Fruit fly (Drosophila melanogaster): ENCODE measurements around the gene CG3847.
A peak's percentile ranks its signal among the peaks of the same experiment; 100 is the strongest.

Gene CG3847

DNA sequence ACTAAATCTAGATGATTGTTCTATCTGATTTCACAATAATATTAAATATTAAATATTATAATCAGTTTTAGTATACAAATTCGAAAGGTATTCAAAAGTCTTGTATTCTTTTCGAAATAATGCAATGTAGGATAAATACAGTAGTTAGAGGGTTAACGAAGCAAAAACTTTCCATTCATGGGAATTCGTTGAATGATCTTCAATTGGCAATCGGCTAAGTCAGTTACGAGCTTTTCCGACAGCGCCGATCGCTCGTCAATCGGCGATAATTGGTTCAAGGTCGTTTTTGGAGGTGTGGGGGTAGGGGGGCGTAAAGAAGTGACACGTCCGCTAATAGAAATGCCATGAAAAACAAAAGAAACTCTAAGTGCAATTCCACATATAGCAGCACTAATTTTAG, 750 bp upstream of the CG3847 start:
- TF ChIP-seq pad (GFP tag; optimal IDR thresholded peaks at IDR 0.05) = no peak
- no peak for TF ChIP-seq ovo (GFP tag; optimal IDR thresholded peaks at IDR 0.05)
- TF ChIP-seq bab1 (GFP tag; optimal IDR thresholded peaks at IDR 0.05) = peak; percentile 12
- no peak for TF ChIP-seq Mnt (GFP tag; optimal IDR thresholded peaks at IDR 0.05)
- no peak for TF ChIP-seq Hr96 (GFP tag; optimal IDR thresholded peaks at IDR 0.05)
- TF ChIP-seq CG12768 (GFP tag; optimal IDR thresholded peaks at IDR 0.05) = no peak
- TF ChIP-seq CG11617 (GFP tag; optimal IDR thresholded peaks at IDR 0.05) = no peak
- TF ChIP-seq CG14711 (tag; optimal IDR thresholded peaks at IDR 0.05) = peak; percentile 36
- no peak for TF ChIP-seq CG1620 (GFP tag; optimal IDR thresholded peaks at IDR 0.05)
- TF ChIP-seq cic (GFP tag; optimal IDR thresholded peaks at IDR 0.05) = peak; percentile 67

DNA sequence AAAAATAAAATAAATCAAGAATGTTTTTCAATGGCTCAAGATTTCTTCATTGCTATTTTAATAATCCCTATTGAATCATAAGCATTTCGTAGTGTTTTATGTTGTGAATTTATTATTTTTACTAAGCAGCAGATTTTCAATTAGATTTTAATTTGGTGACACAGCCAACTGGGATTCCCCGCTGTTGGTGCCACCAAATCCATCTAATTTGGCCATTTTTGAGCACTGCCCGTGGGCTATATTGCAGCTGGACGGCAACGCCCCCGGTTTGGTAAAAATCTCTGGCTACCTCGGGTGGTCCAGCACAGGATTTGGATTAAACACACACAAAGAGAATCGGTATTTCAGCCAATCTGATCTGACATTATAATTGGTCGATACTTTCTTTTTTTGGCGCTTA, 2.3 kb downstream of the CG3847 start:
- TF ChIP-seq Clk (GFP tag; optimal IDR thresholded peaks at IDR 0.05) (no peak), kay (GFP tag; ENCODE audit: borderline replicate concordance) (no peak), bab1 (GFP tag; optimal IDR thresholded peaks at IDR 0.05) (no peak), CG1620 (GFP tag; optimal IDR thresholded peaks at IDR 0.05) (no peak), cic (GFP tag; optimal IDR thresholded peaks at IDR 0.05) (no peak), CG14711 (tag; optimal IDR thresholded peaks at IDR 0.05) (no peak), CG33017 (tag; optimal IDR thresholded peaks at IDR 0.05) (no peak), Mnt (GFP tag; optimal IDR thresholded peaks at IDR 0.05) (no peak), CG5204 (GFP tag; optimal IDR thresholded peaks at IDR 0.05) (no peak), Crg-1 (GFP tag; optimal IDR thresholded peaks at IDR 0.05) (no peak), toe (GFP tag; optimal IDR thresholded peaks at IDR 0.05) (no peak), pad (GFP tag; optimal IDR thresholded peaks at IDR 0.05) (no peak)

DNA sequence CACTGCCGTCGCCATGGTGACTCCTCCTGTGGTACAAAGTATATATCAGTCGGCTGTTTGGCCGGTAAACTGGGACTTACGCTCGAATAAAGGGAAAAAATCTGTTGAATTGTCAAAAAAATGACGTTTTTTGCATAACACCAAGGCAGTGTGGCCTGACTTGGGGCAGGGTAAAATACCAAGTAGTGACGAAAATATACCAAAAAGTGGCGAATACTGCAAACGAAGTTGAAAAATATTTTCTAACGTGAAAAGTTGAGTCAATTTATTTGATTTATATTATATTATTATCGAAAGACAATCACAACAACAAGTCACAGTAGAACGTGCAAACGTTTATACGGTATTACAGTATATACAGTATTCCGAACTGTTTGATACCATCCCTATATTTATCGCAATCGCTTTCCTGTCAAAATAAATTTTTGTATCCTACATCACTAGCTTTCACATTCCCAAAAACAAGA, 3.3 kb downstream of the CG3847 start, which contains the start of the genes ND-B16.6 and kdn:
Gene ND-B16.6 (minus strand): TSS at position 189 of the 467 bp plus-strand sequence.
Gene kdn (plus strand): TSS at position 417 of the 467 bp plus-strand sequence.
- TF ChIP-seq cic (GFP tag; optimal IDR thresholded peaks at IDR 0.05) = no peak
- peak; percentile 37 for TF ChIP-seq tj (GFP tag; optimal IDR thresholded peaks at IDR 0.05)

DNA sequence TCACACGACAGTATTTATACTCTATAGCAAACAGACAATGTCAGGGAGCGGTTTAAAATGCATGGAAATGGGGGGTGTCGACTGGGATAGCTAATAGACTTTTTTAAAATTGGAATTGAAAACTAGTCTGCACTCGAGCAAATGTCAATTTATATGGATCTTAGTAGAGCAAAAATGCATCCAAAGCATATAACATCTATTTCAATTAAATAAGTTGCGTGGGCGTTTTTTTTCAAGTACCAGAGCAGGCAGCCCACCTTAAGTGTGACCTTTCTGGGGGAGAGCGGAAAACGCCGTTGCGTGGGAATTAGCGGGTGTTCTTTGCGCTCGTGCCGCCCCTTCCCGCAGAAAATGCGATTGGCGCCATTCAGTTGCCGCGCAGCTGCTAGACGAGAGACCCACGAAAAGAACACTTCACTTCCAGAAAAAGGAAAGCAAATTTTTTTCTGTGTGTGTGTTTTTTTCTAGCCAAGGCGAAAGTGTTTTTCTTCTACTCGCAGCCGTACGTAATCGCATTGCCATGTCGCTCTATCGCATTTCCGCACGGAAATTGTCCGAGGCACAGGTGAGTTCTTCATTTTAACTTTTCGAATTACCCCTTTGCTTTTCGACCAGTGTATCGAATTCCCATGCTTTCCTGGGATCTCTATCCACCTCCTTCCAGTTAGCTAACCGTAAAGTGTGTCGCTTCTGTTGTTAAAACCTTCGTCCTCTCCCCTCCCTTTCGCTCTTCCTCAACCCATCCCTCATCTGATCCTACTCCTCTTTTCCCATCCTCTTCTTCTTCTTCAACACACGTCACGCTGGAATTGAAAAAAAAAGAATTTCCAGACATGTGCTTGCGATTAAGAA, 5.2 kb downstream of the CG3847 start:
- TF ChIP-seq CG33017 (tag; optimal IDR thresholded peaks at IDR 0.05) = no peak
- TF ChIP-seq Hr96 (GFP tag; optimal IDR thresholded peaks at IDR 0.05) = no peak
- TF ChIP-seq CG14711 (tag; optimal IDR thresholded peaks at IDR 0.05) = peak; percentile 28
- peak; percentile 28 for TF ChIP-seq cic (GFP tag; optimal IDR thresholded peaks at IDR 0.05)
- peak; percentile 47 for TF ChIP-seq Crg-1 (GFP tag; optimal IDR thresholded peaks at IDR 0.05)
- no peak for TF ChIP-seq CG12768 (GFP tag; optimal IDR thresholded peaks at IDR 0.05)
- TF ChIP-seq tj (GFP tag; optimal IDR thresholded peaks at IDR 0.05) = peak; percentile 38
- TF ChIP-seq CG11617 (GFP tag; optimal IDR thresholded peaks at IDR 0.05) = peak; percentile 45
- TF ChIP-seq cnc (optimal IDR thresholded peaks at IDR 0.05) = no peak
- TF ChIP-seq bab1 (GFP tag; optimal IDR thresholded peaks at IDR 0.05) = peak; percentile 50
- peak; percentile 63 for TF ChIP-seq pad (GFP tag; optimal IDR thresholded peaks at IDR 0.05)
- peak; percentile 35 for TF ChIP-seq CG1620 (GFP tag; optimal IDR thresholded peaks at IDR 0.05)
- no peak for TF ChIP-seq CG5204 (GFP tag; optimal IDR thresholded peaks at IDR 0.05)
- no peak for TF ChIP-seq kay (GFP tag; ENCODE audit: borderline replicate concordance)
- TF ChIP-seq ovo (GFP tag; optimal IDR thresholded peaks at IDR 0.05) = no peak
- TF ChIP-seq CG7101 (tag; optimal IDR thresholded peaks at IDR 0.05) = peak; percentile 64
- no peak for TF ChIP-seq CG7045 (GFP tag; optimal IDR thresholded peaks at IDR 0.05)
- peak; percentile 81 for TF ChIP-seq Mnt (GFP tag; optimal IDR thresholded peaks at IDR 0.05)
- TF ChIP-seq Clk (GFP tag; optimal IDR thresholded peaks at IDR 0.05) = no peak
- TF ChIP-seq toe (GFP tag; optimal IDR thresholded peaks at IDR 0.05) = no peak

dm6 chrX:6352769-6353612, 6.1 kb downstream of the CG3847 start:
- TF ChIP-seq CG11617 (GFP tag; optimal IDR thresholded peaks at IDR 0.05) (no peak), pad (GFP tag; optimal IDR thresholded peaks at IDR 0.05) (peak; percentile 92)

DNA sequence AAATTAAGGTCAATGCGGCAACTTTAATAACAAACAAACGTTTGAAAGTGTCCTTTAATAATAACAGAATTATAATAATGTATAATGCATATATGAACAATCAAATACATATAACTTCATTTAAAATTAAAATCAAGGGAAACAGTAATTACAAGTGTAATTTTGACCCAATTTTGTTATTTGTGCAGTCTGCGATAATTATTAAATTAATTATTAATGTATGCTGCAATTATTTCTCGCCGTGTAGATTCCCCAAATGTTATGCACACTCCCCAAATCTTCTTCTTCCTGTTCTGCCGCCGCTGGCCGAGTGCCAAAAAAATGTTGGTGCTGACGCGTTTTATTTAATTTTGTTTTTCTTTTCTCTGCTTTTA, 6.7 kb downstream of the CG3847 start:
- TF ChIP-seq bab1 (GFP tag; optimal IDR thresholded peaks at IDR 0.05) (peak; percentile 79), Mnt (GFP tag; optimal IDR thresholded peaks at IDR 0.05) (peak; percentile 15), Crg-1 (GFP tag; optimal IDR thresholded peaks at IDR 0.05) (peak; percentile 27), ovo (GFP tag; optimal IDR thresholded peaks at IDR 0.05) (peak; percentile 23), Clk (GFP tag; optimal IDR thresholded peaks at IDR 0.05) (peak; percentile 21), cnc (optimal IDR thresholded peaks at IDR 0.05) (no peak), CG5204 (GFP tag; optimal IDR thresholded peaks at IDR 0.05) (peak; percentile 49), CG12768 (GFP tag; optimal IDR thresholded peaks at IDR 0.05) (peak; percentile 54), CG7045 (GFP tag; optimal IDR thresholded peaks at IDR 0.05) (peak; percentile 73), kay (GFP tag; ENCODE audit: borderline replicate concordance) (peak; percentile 50), CG33017 (tag; optimal IDR thresholded peaks at IDR 0.05) (peak; percentile 52), CG14711 (tag; optimal IDR thresholded peaks at IDR 0.05) (peak; percentile 77), pad (GFP tag; optimal IDR thresholded peaks at IDR 0.05) (no peak), CG1620 (GFP tag; optimal IDR thresholded peaks at IDR 0.05) (peak; percentile 31), CG7101 (tag; optimal IDR thresholded peaks at IDR 0.05) (peak; percentile 78), cic (GFP tag; optimal IDR thresholded peaks at IDR 0.05) (no peak), Hr96 (GFP tag; optimal IDR thresholded peaks at IDR 0.05) (no peak), tj (GFP tag; optimal IDR thresholded peaks at IDR 0.05) (peak; percentile 83), CG11617 (GFP tag; optimal IDR thresholded peaks at IDR 0.05) (peak; percentile 80), toe (GFP tag; optimal IDR thresholded peaks at IDR 0.05) (peak; percentile 43)
